Worm (Caenorhabditis elegans): ENCODE measurements around the gene ZK1098.11.

ce11 chrIII:9563235-9563634 is 6.8 kb downstream of the ZK1098.11 start, which contains the start of gene C48B4.9:
- no peak for TF ChIP-seq fos-1 (tag; optimal IDR thresholded peaks at IDR 0.05)
- no peak for TF ChIP-seq F49E8.2 (tag; optimal IDR thresholded peaks at IDR 0.05; ENCODE audit: borderline replicate concordance)
- no peak for TF ChIP-seq ceh-28 (tag; optimal IDR thresholded peaks at IDR 0.05)
